Worm (Caenorhabditis elegans): ENCODE data around the gene F13B6.3.

F13B6.3 gene

ce11 chrIV:7485565-7486200 is 19.9 kb upstream of the F13B6.3 start:
- TF ChIP-seq ref-1 (GFP tag; conservative IDR thresholded peaks at IDR 0.05): peak; percentile 32; the same call in 1 of the 2 replicates
- TF ChIP-seq ztf-23 (GFP tag; IDR thresholded peaks at IDR 0.05): 0 out of 2 replicates have a peak, but pooled peaks have one; percentile 9
- TF ChIP-seq tab-1 (GFP tag; IDR thresholded peaks at IDR 0.05): 0 out of 2 replicates have a peak, but pooled peaks have one; percentile 8

ce11 chrIV:7478134-7478533 is 12.4 kb upstream of the F13B6.3 start, which contains the start of gene rod-1:
Gene rod-1, plus strand, starts transcription at chrIV:7478452.
- no peak for TF ChIP-seq T22C8.4 (GFP tag; IDR thresholded peaks at IDR 0.05)
- no peak for TF ChIP-seq ztf-29 (GFP tag; IDR thresholded peaks at IDR 0.05)
- TF ChIP-seq ztf-23 (GFP tag; IDR thresholded peaks at IDR 0.05): no peak
- no peak for TF ChIP-seq cog-1 (tag; optimal IDR thresholded peaks at IDR 0.05)
- TF ChIP-seq tab-1 (GFP tag; IDR thresholded peaks at IDR 0.05): no peak
- TF ChIP-seq ref-1 (GFP tag; conservative IDR thresholded peaks at IDR 0.05): no peak
- no peak for TF ChIP-seq klf-2 (GFP tag; conservative IDR thresholded peaks at IDR 0.05)
- TF ChIP-seq med-1 (GFP tag; optimal IDR thresholded peaks at IDR 0.05; ENCODE audit: insufficient read depth): no peak
- no peak for TF ChIP-seq flt-1 (GFP tag; IDR thresholded peaks at IDR 0.05)

- TF ChIP-seq ztf-23 (GFP tag; IDR thresholded peaks at IDR 0.05): no peak
- no peak for TF ChIP-seq ztf-29 (GFP tag; IDR thresholded peaks at IDR 0.05)
- TF ChIP-seq flt-1 (GFP tag; IDR thresholded peaks at IDR 0.05): no peak
- TF ChIP-seq klf-2 (GFP tag; conservative IDR thresholded peaks at IDR 0.05): no peak
- TF ChIP-seq T22C8.4 (GFP tag; IDR thresholded peaks at IDR 0.05): no peak
- no peak for TF ChIP-seq med-1 (GFP tag; optimal IDR thresholded peaks at IDR 0.05; ENCODE audit: insufficient read depth)
- no peak for TF ChIP-seq ref-1 (GFP tag; conservative IDR thresholded peaks at IDR 0.05)
- TF ChIP-seq tab-1 (GFP tag; IDR thresholded peaks at IDR 0.05): no peak
- no peak for TF ChIP-seq cog-1 (tag; optimal IDR thresholded peaks at IDR 0.05)
Observed at ce11 chrIV:7477697-7478096, 11.9 kb upstream of the F13B6.3 start.

- TF ChIP-seq T22C8.4 (GFP tag; IDR thresholded peaks at IDR 0.05) (no peak), tab-1 (GFP tag; IDR thresholded peaks at IDR 0.05) (no peak), ref-1 (GFP tag; conservative IDR thresholded peaks at IDR 0.05) (no peak), flt-1 (GFP tag; IDR thresholded peaks at IDR 0.05) (no peak), med-1 (GFP tag; optimal IDR thresholded peaks at IDR 0.05; ENCODE audit: insufficient read depth) (no peak), ztf-23 (GFP tag; IDR thresholded peaks at IDR 0.05) (no peak), klf-2 (GFP tag; conservative IDR thresholded peaks at IDR 0.05) (no peak), ztf-29 (GFP tag; IDR thresholded peaks at IDR 0.05) (no peak), cog-1 (tag; optimal IDR thresholded peaks at IDR 0.05) (no peak)
Observed at ce11 chrIV:7477197-7477596, 11.4 kb upstream of the F13B6.3 start, which contains the start of gene pycr-4. Gene pycr-4, minus strand, starts transcription at chrIV:7477297.

ce11 chrIV:7474826-7475225 is 9.1 kb upstream of the F13B6.3 start, which contains the start of gene slc-25A18.2:
Gene slc-25A18.2, plus strand, starts transcription at chrIV:7475041.
- no peak for TF ChIP-seq ztf-23 (GFP tag; IDR thresholded peaks at IDR 0.05)
- no peak for TF ChIP-seq klf-2 (GFP tag; conservative IDR thresholded peaks at IDR 0.05)

- TF ChIP-seq ref-1 (GFP tag; conservative IDR thresholded peaks at IDR 0.05) (no peak), med-1 (GFP tag; optimal IDR thresholded peaks at IDR 0.05; ENCODE audit: insufficient read depth) (no peak), ztf-29 (GFP tag; IDR thresholded peaks at IDR 0.05) (no peak), T22C8.4 (GFP tag; IDR thresholded peaks at IDR 0.05) (no peak), ztf-23 (GFP tag; IDR thresholded peaks at IDR 0.05) (no peak), flt-1 (GFP tag; IDR thresholded peaks at IDR 0.05) (no peak), tab-1 (GFP tag; IDR thresholded peaks at IDR 0.05) (no peak), cog-1 (tag; optimal IDR thresholded peaks at IDR 0.05) (no peak), klf-2 (GFP tag; conservative IDR thresholded peaks at IDR 0.05) (no peak)
Observed at ce11 chrIV:7473159-7473649, 7.4 kb upstream of the F13B6.3 start, which contains the start of the genes plk-3 and F55G1.6. Gene plk-3, minus strand, starts transcription at chrIV:7473209. Gene F55G1.6, plus strand, starts transcription at chrIV:7473517.

ce11 chrIV:7469782-7470413 is 4.1 kb upstream of the F13B6.3 start, which contains the start of gene F55G1.7:
Gene F55G1.7, minus strand, starts transcription at chrIV:7469832.
- TF ChIP-seq ref-1 (GFP tag; conservative IDR thresholded peaks at IDR 0.05) (no peak), med-1 (GFP tag; optimal IDR thresholded peaks at IDR 0.05; ENCODE audit: insufficient read depth) (no peak), T22C8.4 (GFP tag; IDR thresholded peaks at IDR 0.05) (no peak), tab-1 (GFP tag; IDR thresholded peaks at IDR 0.05) (no peak), ztf-29 (GFP tag; IDR thresholded peaks at IDR 0.05) (no peak), ztf-23 (GFP tag; IDR thresholded peaks at IDR 0.05) (no peak), flt-1 (GFP tag; IDR thresholded peaks at IDR 0.05) (no peak), cog-1 (tag; optimal IDR thresholded peaks at IDR 0.05) (no peak), klf-2 (GFP tag; conservative IDR thresholded peaks at IDR 0.05) (no peak)

ce11 chrIV:7468638-7469037 is 2.9 kb upstream of the F13B6.3 start:
- TF ChIP-seq ztf-23 (GFP tag; IDR thresholded peaks at IDR 0.05) (no peak), tab-1 (GFP tag; IDR thresholded peaks at IDR 0.05) (no peak), cog-1 (tag; optimal IDR thresholded peaks at IDR 0.05) (no peak), med-1 (GFP tag; optimal IDR thresholded peaks at IDR 0.05; ENCODE audit: insufficient read depth) (no peak), T22C8.4 (GFP tag; IDR thresholded peaks at IDR 0.05) (no peak), ztf-29 (GFP tag; IDR thresholded peaks at IDR 0.05) (no peak), klf-2 (GFP tag; conservative IDR thresholded peaks at IDR 0.05) (no peak), ref-1 (GFP tag; conservative IDR thresholded peaks at IDR 0.05) (no peak), flt-1 (GFP tag; IDR thresholded peaks at IDR 0.05) (no peak)

- no peak for TF ChIP-seq flt-1 (GFP tag; IDR thresholded peaks at IDR 0.05)
- no peak for TF ChIP-seq tab-1 (GFP tag; IDR thresholded peaks at IDR 0.05)
- no peak for TF ChIP-seq klf-2 (GFP tag; conservative IDR thresholded peaks at IDR 0.05)
- TF ChIP-seq ztf-29 (GFP tag; IDR thresholded peaks at IDR 0.05): no peak
- no peak for TF ChIP-seq ref-1 (GFP tag; conservative IDR thresholded peaks at IDR 0.05)
Observed at ce11 chrIV:7467170-7467569, 1.4 kb upstream of the F13B6.3 start.

Data from whole organism, midembryonic.